Worm (Caenorhabditis elegans) whole organism, early embryonic: ENCODE measurements around the gene ugt-58.

Experiments used
- B0310.2 ChIP-seq: sonication (generic microtip); optimal IDR thresholded peaks from 2 replicates; lab custom pipeline; 2016; ENCODE audit warnings: mild to moderate bottlenecking, missing genetic modification characterization, missing compliant biosample characterization
- F13C5.2 ChIP-seq: sonication (generic microtip); optimal IDR thresholded peaks from 2 replicates; lab custom pipeline; 2017; ENCODE audit warnings: mild to moderate bottlenecking, missing genetic modification characterization, inconsistent platforms, missing compliant biosample characterization
- aly-1 ChIP-seq: sonication (generic microtip); optimal IDR thresholded peaks from 2 replicates; lab custom pipeline; 2016; ENCODE audit warnings: missing genetic modification characterization, missing compliant biosample characterization
- ama-1 ChIP-seq: fragments of 150-350 bp; optimal IDR thresholded peaks from 2 replicates; lab custom pipeline; 2014
- ceh-13 ChIP-seq: fragments of 200-800 bp; sonication (Bioruptor generic); optimal IDR thresholded peaks from 2 replicates; lab custom pipeline; 2018; ENCODE audit warnings: mild to moderate bottlenecking, missing genetic modification characterization, missing compliant biosample characterization
- ceh-36 ChIP-seq: sonication (generic microtip); optimal IDR thresholded peaks from 2 replicates; lab custom pipeline; 2016; ENCODE audit warnings: missing genetic modification characterization, inconsistent platforms, missing compliant biosample characterization
- ets-7 ChIP-seq: sonication (generic microtip); optimal IDR thresholded peaks from 2 replicates; lab custom pipeline; 2016; ENCODE audit warnings: missing genotype, missing genetic modification characterization, missing compliant biosample characterization
- flt-1 ChIP-seq: fragments of 200-800 bp; sonication (Bioruptor generic); IDR thresholded peaks from 2 replicates; pipeline ENCODE4 v1.3.6; 2022; ENCODE audit warnings: missing genetic modification characterization, missing compliant biosample characterization
- hmbx-1 ChIP-seq: sonication (generic microtip); optimal IDR thresholded peaks from 2 replicates; lab custom pipeline; 2016; ENCODE audit warnings: mild to moderate bottlenecking, missing genetic modification characterization, missing compliant biosample characterization
- hmg-4 ChIP-seq: fragments of 200-800 bp; sonication (Bioruptor generic); optimal IDR thresholded peaks from 2 replicates; lab custom pipeline; 2018; ENCODE audit warnings: mild to moderate bottlenecking, missing genetic modification characterization, missing compliant biosample characterization
- pes-1 ChIP-seq: fragments of 200-800 bp; sonication (Bioruptor generic); IDR thresholded peaks from 2 replicates; pipeline ENCODE4 v1.3.6; 2022; ENCODE audit warnings: missing genetic modification reagents, missing genetic modification characterization, missing compliant biosample characterization
- tbx-11 ChIP-seq: fragments of 200-800 bp; sonication (Bioruptor generic); IDR thresholded peaks from 2 replicates; pipeline ENCODE4 v1.3.6; 2022; ENCODE audit warnings: missing genetic modification characterization, missing compliant biosample characterization
- tbx-37 ChIP-seq: fragments of 200-800 bp; sonication (Bioruptor generic); conservative IDR thresholded peaks from 2 replicates; pipeline ENCODE4 v1.3.6; 2022; ENCODE audit warnings: missing genetic modification reagents, missing genetic modification characterization, missing compliant biosample characterization
- tra-4 ChIP-seq: sonication (generic microtip); optimal IDR thresholded peaks from 2 replicates; lab custom pipeline; 2017; ENCODE audit warnings: missing genetic modification characterization, missing compliant biosample characterization

DNA sequence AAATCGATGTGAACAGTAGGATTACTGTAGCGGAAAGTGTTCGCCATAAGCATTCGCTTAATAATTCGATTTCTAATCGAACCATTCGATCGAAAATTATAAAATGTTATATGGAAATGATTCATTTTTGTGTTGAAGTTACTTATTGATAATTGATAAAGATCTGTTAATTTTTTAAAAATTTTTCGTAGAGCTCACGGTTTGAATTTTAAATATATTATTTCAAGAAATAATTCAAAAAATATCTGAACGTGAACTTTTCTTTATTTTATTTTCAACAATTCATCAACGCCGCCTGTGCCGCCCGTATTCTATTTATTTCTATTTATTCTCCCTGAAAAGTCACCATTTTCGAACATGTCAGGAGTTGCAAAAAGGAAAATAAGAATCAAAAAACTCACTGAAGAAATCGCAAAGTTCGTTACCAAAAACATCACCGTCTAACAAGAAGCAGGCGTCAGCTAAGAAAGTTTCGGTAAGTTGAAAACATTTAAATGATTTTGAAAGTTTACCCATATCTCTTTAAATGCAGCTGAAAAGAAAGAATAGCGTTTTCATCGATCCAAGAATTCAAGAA lies 24.9 kb upstream of the ugt-58 start, which contains the start of the genes T15H9.5 and T15H9.4:
- no peak for TF ChIP-seq tra-4
- TF ChIP-seq ama-1 (lab: Kevin White, UChicago): no peak
- no peak for TF ChIP-seq aly-1 (tag; lab: Kevin White, UChicago)
- no peak for TF ChIP-seq tbx-37
- TF ChIP-seq flt-1 (GFP tag; lab: Robert Waterston, UW): no peak
- TF ChIP-seq ceh-36: no peak
- TF ChIP-seq hmg-4 (GFP tag; lab: Kevin White, UChicago): no peak
- no peak for TF ChIP-seq ceh-13 (GFP tag; lab: Kevin White, UChicago)
- TF ChIP-seq F13C5.2: no peak
- TF ChIP-seq ets-7 (tag; lab: Kevin White, UChicago): no peak
- TF ChIP-seq B0310.2: no peak
- no peak for TF ChIP-seq tbx-11 (GFP tag; lab: Robert Waterston, UW)
- TF ChIP-seq hmbx-1 (tag; lab: Kevin White, UChicago): no peak
- no peak for TF ChIP-seq pes-1 (GFP tag; lab: Robert Waterston, UW)
